Worm (Caenorhabditis elegans) whole organism, L4 larva: ENCODE results near the gene nst-1.
A peak's percentile ranks its signal among the peaks of the same experiment; 100 is the strongest.

Experiments
- F49E8.2 ChIP-seq: sonication (generic microtip); optimal IDR thresholded peaks from 2 replicates; lab custom pipeline; 2016; ENCODE audit warnings: missing compliant biosample characterization, mild to moderate bottlenecking, missing genetic modification characterization, borderline replicate concordance
- T20F7.1 ChIP-seq: fragments of 200-800 bp; sonication (Bioruptor generic); optimal IDR thresholded peaks from 2 replicates; lab custom pipeline; 2018; ENCODE audit warnings: mild to moderate bottlenecking, missing genetic modification characterization, missing compliant biosample characterization
- ZK337.2 ChIP-seq: fragments of 200-800 bp; sonication (Bioruptor generic); IDR thresholded peaks from 2 replicates; pipeline ENCODE4 v1.3.6; 2022; ENCODE audit warnings: missing genetic modification reagents, missing genetic modification characterization, missing compliant biosample characterization
- aha-1 ChIP-seq: fragments of 150-350 bp; peaks from one replicate; lab custom pipeline; 2014; ENCODE audit warnings: missing biosample characterization, missing genetic modification characterization
- daf-16 ChIP-seq, 3 experiments: sonication (generic microtip); optimal IDR thresholded peaks; 2 replicates each; lab custom pipeline; 2016 to 2017; ENCODE audit warnings: missing genetic modification characterization in 3 of 3, missing genetic modification reagents in 3 of 3, mild to moderate bottlenecking in 2 of 3, missing compliant biosample characterization in 2 of 3, missing biosample characterization in 1 of 3, moderate library complexity in 1 of 3
- dmd-6 ChIP-seq: fragments of 200-800 bp; sonication (Bioruptor generic); IDR thresholded peaks from 2 replicates; pipeline ENCODE4 v1.3.6; 2022; ENCODE audit warnings: missing genetic modification reagents, missing genetic modification characterization, missing compliant biosample characterization
- dmd-9 ChIP-seq: fragments of 200-800 bp; sonication (Bioruptor generic); IDR thresholded peaks from 2 replicates; pipeline ENCODE4 v1.3.6; 2022; ENCODE audit warnings: missing genetic modification reagents, missing genetic modification characterization, missing compliant biosample characterization
- dve-1 ChIP-seq: sonication (generic microtip); optimal IDR thresholded peaks from 2 replicates; lab custom pipeline; 2017; ENCODE audit warnings: antibody characterized with exemption, mild to moderate bottlenecking, missing genetic modification characterization, missing compliant biosample characterization; ENCODE audit not compliant: insufficient read depth
- egl-27 ChIP-seq: sonication (generic microtip); optimal IDR thresholded peaks from 3 replicates; lab custom pipeline; 2017; ENCODE audit warnings: missing biosample characterization, missing genetic modification reagents, missing genetic modification characterization
- hlh-11 ChIP-seq: fragments of 200-800 bp; sonication (Bioruptor generic); optimal IDR thresholded peaks from 2 replicates; lab custom pipeline; 2018; ENCODE audit warnings: mild to moderate bottlenecking, missing genetic modification characterization, missing compliant biosample characterization
- lim-7 ChIP-seq: fragments of 200-800 bp; sonication (Bioruptor generic); IDR thresholded peaks from 2 replicates; pipeline ENCODE4 v1.3.6; 2022; ENCODE audit warnings: missing genetic modification characterization, missing compliant biosample characterization
- lin-38 ChIP-seq: fragments of 200-800 bp; sonication (Bioruptor generic); IDR thresholded peaks from 2 replicates; pipeline ENCODE4 v1.3.6; 2022; ENCODE audit warnings: missing genetic modification reagents, missing genetic modification characterization, missing compliant biosample characterization
- lin-39 ChIP-seq: fragments of 150-350 bp; optimal IDR thresholded peaks from 2 replicates; lab custom pipeline; 2014; ENCODE audit warnings: missing biosample characterization, missing genetic modification reagents, missing genetic modification characterization
- mdl-1 ChIP-seq, 2 experiments: fragments of 150-350 bp in 1 of 2; sonication (generic microtip) in 1 of 2; optimal IDR thresholded peaks; 2 replicates each; lab custom pipeline; 2014 to 2017; ENCODE audit warnings: missing biosample characterization in 2 of 2, missing genetic modification characterization in 2 of 2
- nhr-11 ChIP-seq: fragments of 150-350 bp; optimal IDR thresholded peaks from 2 replicates; lab custom pipeline; 2014; ENCODE audit warnings: missing biosample characterization, missing genetic modification characterization
- nhr-28 ChIP-seq: fragments of 150-350 bp; optimal IDR thresholded peaks from 2 replicates; lab custom pipeline; 2014; ENCODE audit warnings: missing biosample characterization, missing genetic modification characterization
- nhr-41 ChIP-seq: fragments of 200-800 bp; sonication (Bioruptor generic); IDR thresholded peaks from 2 replicates; pipeline ENCODE4 v1.3.6; 2022; ENCODE audit warnings: missing genetic modification reagents, missing genetic modification characterization, missing compliant biosample characterization
- nhr-48 ChIP-seq: sonication (generic microtip); optimal IDR thresholded peaks from 2 replicates; lab custom pipeline; 2016; ENCODE audit warnings: mild to moderate bottlenecking, missing genetic modification characterization, missing compliant biosample characterization
- pha-4 ChIP-seq, 2 experiments: fragments of 150-350 bp in 1 of 2; fragments of 200-800 bp in 1 of 2; sonication (Bioruptor generic) in 1 of 2; IDR thresholded peaks in 1 of 2; optimal IDR thresholded peaks in 1 of 2; 2 replicates each; pipeline versions ENCODE4 v1.3.6 to Lab custom; 2014 to 2022; ENCODE audit warnings: missing genetic modification characterization in 2 of 2, missing genetic modification reagents in 2 of 2, missing biosample characterization in 1 of 2, missing compliant biosample characterization in 1 of 2
- php-3 ChIP-seq: fragments of 200-800 bp; sonication (Bioruptor generic); IDR thresholded peaks from 2 replicates; pipeline ENCODE4 v1.3.6; 2022; ENCODE audit warnings: missing genetic modification reagents, missing genetic modification characterization, missing compliant biosample characterization
- pqm-1 ChIP-seq: sonication (generic microtip); optimal IDR thresholded peaks from 2 replicates; lab custom pipeline; 2017; ENCODE audit warnings: missing biosample characterization, missing genetic modification characterization
- rbr-2 ChIP-seq: sonication (generic microtip); optimal IDR thresholded peaks from 2 replicates; lab custom pipeline; 2016; ENCODE audit warnings: missing genotype, missing genetic modification characterization, missing compliant biosample characterization
- skn-1 ChIP-seq: fragments of 150-350 bp; optimal IDR thresholded peaks from 2 replicates; lab custom pipeline; 2014; ENCODE audit warnings: missing biosample characterization, missing genetic modification characterization
- tra-1 ChIP-seq: fragments of 200-800 bp; sonication (Bioruptor generic); IDR thresholded peaks from 2 replicates; pipeline ENCODE4 v1.3.6; 2022; ENCODE audit warnings: missing genetic modification reagents, missing genetic modification characterization, missing compliant biosample characterization
- unc-130 ChIP-seq: sonication (generic microtip); optimal IDR thresholded peaks from 2 replicates; lab custom pipeline; 2016; ENCODE audit warnings: missing genetic modification reagents, missing genetic modification characterization, missing compliant biosample characterization
- unc-62 ChIP-seq, 3 experiments: fragments of 150-350 bp in 1 of 3; sonication (generic microtip); optimal IDR thresholded peaks in 2 of 3; peaks in 1 of 3; 1 replicate in 1 of 3; 2 replicates in 2 of 3; lab custom pipeline; 2014 to 2017; ENCODE audit warnings: missing biosample characterization in 3 of 3, missing genetic modification characterization in 3 of 3, missing genetic modification reagents in 3 of 3, missing genotype in 1 of 3
- zfp-3 ChIP-seq: fragments of 200-800 bp; sonication (Bioruptor generic); conservative IDR thresholded peaks from 2 replicates; pipeline ENCODE4 v1.3.6; 2022; ENCODE audit warnings: missing genetic modification reagents, missing genetic modification characterization, missing compliant biosample characterization
- zip-11 ChIP-seq: fragments of 200-800 bp; sonication (Bioruptor generic); IDR thresholded peaks from 2 replicates; pipeline ENCODE4 v1.3.6; 2022; ENCODE audit warnings: missing genetic modification characterization, missing compliant biosample characterization

The nst-1 gene

ce11 chrII:8248745-8249144, 34.3 kb downstream of the nst-1 start, which contains the start of the genes F35C11.2 and F35C11.4:
Gene F35C11.2, minus strand, starts transcription at chrII:8248834.
Gene F35C11.4, plus strand, starts transcription at chrII:8249004.
- TF ChIP-seq dmd-6 (GFP tag; lab: Robert Waterston, UW), result peak; percentile 89
- TF ChIP-seq aha-1 (tag; lab: Kevin White, UChicago), result peak; percentile 25
- TF ChIP-seq tra-1 (GFP tag; lab: Robert Waterston, UW), result 0 out of 2 replicates have a peak, but pooled peaks have one; percentile 38
- TF ChIP-seq lim-7 (GFP tag; lab: Robert Waterston, UW), result no peak
- TF ChIP-seq nhr-28 (tag; lab: Kevin White, UChicago), result peak; percentile 70
- TF ChIP-seq T20F7.1 (GFP tag; lab: Kevin White, UChicago), result peak; percentile 16
- no peak for TF ChIP-seq pha-4 (GFP tag; IDR thresholded peaks at IDR 0.05; lab: Robert Waterston, UW)
- TF ChIP-seq pha-4 (tag; optimal IDR thresholded peaks at IDR 0.05; lab: Kevin White, UChicago), result peak; percentile 25
- TF ChIP-seq egl-27 (tag; lab: Kevin White, UChicago), result no peak
- TF ChIP-seq dve-1 (tag; lab: Kevin White, UChicago), result peak; percentile 79
- TF ChIP-seq hlh-11, result peak; percentile 80
- TF ChIP-seq daf-16 (GFP tag; optimal IDR thresholded peaks at IDR 0.05; lab: Kevin White, UChicago), result peak in 1 of 2 experiments; percentile 63
- TF ChIP-seq daf-16 (tag; optimal IDR thresholded peaks at IDR 0.05; lab: Kevin White, UChicago), result peak; percentile 85
- peak; percentile 43; the same call in 1 of the 2 replicates for TF ChIP-seq php-3 (GFP tag; lab: Robert Waterston, UW)
- no peak for TF ChIP-seq mdl-1 (tag; optimal IDR thresholded peaks at IDR 0.05; lab: Kevin White, UChicago)
- TF ChIP-seq lin-38 (GFP tag; lab: Robert Waterston, UW), result no peak
- TF ChIP-seq nhr-48 (tag; lab: Kevin White, UChicago), result peak; percentile 31
- peak; percentile 64 for TF ChIP-seq pqm-1 (tag; lab: Kevin White, UChicago)
- TF ChIP-seq, all 104 proteins: peak for 12

- TF ChIP-seq pha-4 (GFP tag; IDR thresholded peaks at IDR 0.05; lab: Robert Waterston, UW) (no peak), pha-4 (tag; optimal IDR thresholded peaks at IDR 0.05; lab: Kevin White, UChicago) (no peak), dmd-9 (no peak), skn-1 (no peak), ZK337.2 (GFP tag; lab: Robert Waterston, UW) (no peak), nhr-41 (no peak), nhr-11 (tag; lab: Kevin White, UChicago) (no peak), zip-11 (no peak)
Measured at ce11 chrII:8246476-8246875, 36.5 kb downstream of the nst-1 start, which contains the start of gene F35C11.3. Gene F35C11.3, plus strand, starts transcription at chrII:8246776.

ce11 chrII:8238155-8238554, 44.9 kb downstream of the nst-1 start, which contains the start of gene nlp-5:
Gene nlp-5, plus strand, starts transcription at chrII:8238455.
- TF ChIP-seq zip-11 (no peak), unc-62 (GFP tag; optimal IDR thresholded peaks at IDR 0.05 in 1 of 2; lab: Kevin White, UChicago) (peak in 1 of 2 experiments; percentile 61), unc-62 (tag; optimal IDR thresholded peaks at IDR 0.05; lab: Kevin White, UChicago) (no peak)

- TF ChIP-seq rbr-2 (tag; lab: Kevin White, UChicago), result no peak
- TF ChIP-seq nhr-28 (tag; lab: Kevin White, UChicago), result no peak
- TF ChIP-seq F49E8.2 (tag; lab: Kevin White, UChicago), result no peak
- TF ChIP-seq zfp-3 (GFP tag; lab: Robert Waterston, UW), result no peak
- no peak for TF ChIP-seq ZK337.2 (GFP tag; lab: Robert Waterston, UW)
- TF ChIP-seq unc-130 (GFP tag; lab: Kevin White, UChicago), result no peak
- TF ChIP-seq nhr-41, result no peak
- TF ChIP-seq nhr-48 (tag; lab: Kevin White, UChicago), result no peak
- no peak for TF ChIP-seq lin-39 (tag; lab: Kevin White, UChicago)
Measured at ce11 chrII:8232489-8232888, 50.5 kb downstream of the nst-1 start, which contains the start of gene M110.7. Gene M110.7, plus strand, starts transcription at chrII:8232789.
